Worm (Caenorhabditis elegans): ENCODE results near the gene ZC21.6.

- TF ChIP-seq rcor-1 (GFP tag; IDR thresholded peaks at IDR 0.05), result no peak
- TF ChIP-seq nhr-179 (tag; optimal IDR thresholded peaks at IDR 0.05), result no peak
- TF ChIP-seq egrh-3 (GFP tag; IDR thresholded peaks at IDR 0.05), result no peak
- no peak for TF ChIP-seq ets-4 (GFP tag; optimal IDR thresholded peaks at IDR 0.05)
- no peak for TF ChIP-seq let-607 (tag; optimal IDR thresholded peaks at IDR 0.05)
- TF ChIP-seq ama-1 (optimal IDR thresholded peaks at IDR 0.05), result no peak
- TF ChIP-seq ama-1 (GFP tag; optimal IDR thresholded peaks at IDR 0.05), result no peak
- TF ChIP-seq athp-1 (tag; optimal IDR thresholded peaks at IDR 0.05), result no peak
- TF ChIP-seq ceh-27 (GFP tag; optimal IDR thresholded peaks at IDR 0.05), result no peak
- no peak for TF ChIP-seq unc-62 (GFP tag; optimal IDR thresholded peaks at IDR 0.05)
- TF ChIP-seq dpl-1 (GFP tag; optimal IDR thresholded peaks at IDR 0.05), result no peak
These were observed 28.9 kb upstream of the ZC21.6 start for ce11 chrIII:8574299-8574698.

Data from whole organism, young adult.